Worm (Caenorhabditis elegans): ENCODE data around the gene F08G12.3.
A peak's percentile ranks its signal among the peaks of the same experiment; 100 is the strongest.

The F08G12.3 gene

DNA sequence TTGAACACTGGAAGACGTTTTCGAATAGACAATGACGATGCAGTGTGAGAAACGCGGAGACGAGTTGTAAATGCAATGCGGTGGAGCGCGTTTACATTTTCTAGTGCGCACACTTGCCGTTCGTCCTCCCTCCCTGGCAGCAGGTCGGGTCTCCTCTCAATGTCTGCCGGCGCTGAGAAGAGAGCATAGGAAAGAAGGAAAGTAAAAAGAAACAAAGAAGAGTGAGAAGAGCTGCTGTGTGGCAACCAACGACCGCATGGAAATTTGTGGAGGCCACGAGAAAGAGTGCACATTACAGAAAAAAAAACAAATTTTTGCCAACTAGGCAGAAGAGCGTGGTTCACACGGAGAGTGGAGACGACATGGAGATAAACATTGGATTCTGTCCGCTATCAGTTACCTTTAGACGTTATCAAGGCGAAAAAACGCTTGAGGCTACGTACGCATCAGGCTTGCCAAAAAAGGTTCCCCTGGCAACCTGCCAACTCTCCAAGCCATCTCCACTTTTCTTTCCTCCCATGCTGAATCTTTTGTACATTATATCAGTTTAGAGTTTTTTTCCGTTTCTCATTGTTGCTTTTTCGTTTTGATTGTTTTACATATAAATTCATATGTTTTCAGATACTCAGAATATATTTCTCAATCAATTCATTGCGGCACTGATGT lies at the start of gene F08G12.3, which contains the start of gene snrp-40.1:
TSS of gene F08G12.3 (plus strand) at position 616 of the 666 bp plus-strand sequence.
TSS of gene snrp-40.1 (minus strand) at position 143 of the 666 bp plus-strand sequence.
- TF ChIP-seq sptf-1 (tag; optimal IDR thresholded peaks at IDR 0.05), result peak; percentile 66
- TF ChIP-seq nhr-2 (tag; optimal IDR thresholded peaks at IDR 0.05), result no peak
- TF ChIP-seq mep-1 (tag; optimal IDR thresholded peaks at IDR 0.05), result peak; percentile 35
- TF ChIP-seq nhr-12 (tag; optimal IDR thresholded peaks at IDR 0.05), result no peak
- TF ChIP-seq ceh-39 (tag; optimal IDR thresholded peaks at IDR 0.05), result no peak
- no peak for TF ChIP-seq bed-3 (GFP tag; optimal IDR thresholded peaks at IDR 0.05)
- peak; percentile 48 for TF ChIP-seq lsy-2 (tag; optimal IDR thresholded peaks at IDR 0.05)
- no peak for TF ChIP-seq flh-1 (GFP tag; optimal IDR thresholded peaks at IDR 0.05)
- TF ChIP-seq pha-4 (tag; optimal IDR thresholded peaks at IDR 0.05), result peak; percentile 52
- TF ChIP-seq elt-3 (tag; optimal IDR thresholded peaks at IDR 0.05), result no peak
- peak; percentile 73 for TF ChIP-seq hlh-1 (tag; optimal IDR thresholded peaks at IDR 0.05)
- TF ChIP-seq cnd-1 (tag; optimal IDR thresholded peaks at IDR 0.05), result peak; percentile 29
- TF ChIP-seq blmp-1 (tag; optimal IDR thresholded peaks at IDR 0.05), result no peak
- TF ChIP-seq mls-2 (tag; optimal IDR thresholded peaks at IDR 0.05), result peak; percentile 48
- TF ChIP-seq drap-1 (GFP tag; optimal IDR thresholded peaks at IDR 0.05), result peak; percentile 56
- no peak for TF ChIP-seq ceh-83 (GFP tag; optimal IDR thresholded peaks at IDR 0.05)
- no peak for TF ChIP-seq zip-8 (tag; optimal IDR thresholded peaks at IDR 0.05)
- TF ChIP-seq sem-2 (GFP tag; optimal IDR thresholded peaks at IDR 0.05), result no peak
- TF ChIP-seq ztf-11 (tag; optimal IDR thresholded peaks at IDR 0.05), result peak; percentile 49
- peak; percentile 15 for TF ChIP-seq unc-120 (tag; optimal IDR thresholded peaks at IDR 0.05; ENCODE audit: poor library complexity, severe bottlenecking)
- peak; percentile 72 for TF ChIP-seq M03D4.4 (tag; optimal IDR thresholded peaks at IDR 0.05)
- no peak for TF ChIP-seq snpc-4 (tag; optimal IDR thresholded peaks at IDR 0.05)
- peak; percentile 13 for TF ChIP-seq unc-62 (GFP tag; optimal IDR thresholded peaks at IDR 0.05)
- TF ChIP-seq nhr-76 (tag; optimal IDR thresholded peaks at IDR 0.05), result no peak
- no peak for TF ChIP-seq tbx-8 (GFP tag; optimal IDR thresholded peaks at IDR 0.05)
- TF ChIP-seq ces-1 (GFP tag; optimal IDR thresholded peaks at IDR 0.05), result peak; percentile 46
- peak; percentile 15 for TF ChIP-seq unc-39 (tag; optimal IDR thresholded peaks at IDR 0.05)
- TF ChIP-seq mab-5 (tag; optimal IDR thresholded peaks at IDR 0.05), result no peak
- no peak for TF ChIP-seq nhr-28 (tag; optimal IDR thresholded peaks at IDR 0.05)
- no peak for TF ChIP-seq ham-2 (GFP tag; optimal IDR thresholded peaks at IDR 0.05)
- no peak for TF ChIP-seq ceh-43 (GFP tag; optimal IDR thresholded peaks at IDR 0.05)
- TF ChIP-seq lin-32 (GFP tag; optimal IDR thresholded peaks at IDR 0.05), result no peak
- no peak for TF ChIP-seq lin-13 (tag; optimal IDR thresholded peaks at IDR 0.05)
- TF ChIP-seq elt-1 (tag; optimal IDR thresholded peaks at IDR 0.05; ENCODE audit: borderline replicate concordance, insufficient read depth), result no peak
- no peak for TF ChIP-seq nhr-237 (tag; optimal IDR thresholded peaks at IDR 0.05)

ce11 chrX:11250983-11251382 lies 49.1 kb upstream of the F08G12.3 start:
- no peak for TF ChIP-seq mls-2 (tag; optimal IDR thresholded peaks at IDR 0.05)
- TF ChIP-seq cnd-1 (tag; optimal IDR thresholded peaks at IDR 0.05), result no peak
- no peak for TF ChIP-seq elt-1 (tag; optimal IDR thresholded peaks at IDR 0.05; ENCODE audit: borderline replicate concordance, insufficient read depth)
- TF ChIP-seq lin-32 (GFP tag; optimal IDR thresholded peaks at IDR 0.05), result no peak
- no peak for TF ChIP-seq unc-120 (tag; optimal IDR thresholded peaks at IDR 0.05; ENCODE audit: poor library complexity, severe bottlenecking)
- no peak for TF ChIP-seq nhr-237 (tag; optimal IDR thresholded peaks at IDR 0.05)
- TF ChIP-seq mep-1 (tag; optimal IDR thresholded peaks at IDR 0.05), result no peak
- TF ChIP-seq snpc-4 (tag; optimal IDR thresholded peaks at IDR 0.05), result no peak
- no peak for TF ChIP-seq mab-5 (tag; optimal IDR thresholded peaks at IDR 0.05)
- TF ChIP-seq ceh-83 (GFP tag; optimal IDR thresholded peaks at IDR 0.05), result no peak
- TF ChIP-seq pha-4 (tag; optimal IDR thresholded peaks at IDR 0.05), result no peak
- no peak for TF ChIP-seq ceh-43 (GFP tag; optimal IDR thresholded peaks at IDR 0.05)
- TF ChIP-seq blmp-1 (tag; optimal IDR thresholded peaks at IDR 0.05), result no peak
- no peak for TF ChIP-seq unc-39 (tag; optimal IDR thresholded peaks at IDR 0.05)
- TF ChIP-seq flh-1 (GFP tag; optimal IDR thresholded peaks at IDR 0.05), result no peak
- TF ChIP-seq ceh-39 (tag; optimal IDR thresholded peaks at IDR 0.05), result no peak
- TF ChIP-seq unc-62 (GFP tag; optimal IDR thresholded peaks at IDR 0.05), result no peak
- TF ChIP-seq sptf-1 (tag; optimal IDR thresholded peaks at IDR 0.05), result no peak
- TF ChIP-seq nhr-28 (tag; optimal IDR thresholded peaks at IDR 0.05), result no peak

- no peak for TF ChIP-seq M03D4.4 (tag; optimal IDR thresholded peaks at IDR 0.05)
- no peak for TF ChIP-seq cnd-1 (tag; optimal IDR thresholded peaks at IDR 0.05)
- no peak for TF ChIP-seq ham-2 (GFP tag; optimal IDR thresholded peaks at IDR 0.05)
- no peak for TF ChIP-seq mab-5 (tag; optimal IDR thresholded peaks at IDR 0.05)
- no peak for TF ChIP-seq mep-1 (tag; optimal IDR thresholded peaks at IDR 0.05)
- no peak for TF ChIP-seq sptf-1 (tag; optimal IDR thresholded peaks at IDR 0.05)
- no peak for TF ChIP-seq tbx-8 (GFP tag; optimal IDR thresholded peaks at IDR 0.05)
- TF ChIP-seq elt-3 (tag; optimal IDR thresholded peaks at IDR 0.05), result no peak
- TF ChIP-seq sem-2 (GFP tag; optimal IDR thresholded peaks at IDR 0.05), result no peak
- TF ChIP-seq ztf-11 (tag; optimal IDR thresholded peaks at IDR 0.05), result no peak
- no peak for TF ChIP-seq nhr-2 (tag; optimal IDR thresholded peaks at IDR 0.05)
- TF ChIP-seq unc-39 (tag; optimal IDR thresholded peaks at IDR 0.05), result no peak
- TF ChIP-seq unc-62 (GFP tag; optimal IDR thresholded peaks at IDR 0.05), result no peak
- TF ChIP-seq lsy-2 (tag; optimal IDR thresholded peaks at IDR 0.05), result no peak
- TF ChIP-seq blmp-1 (tag; optimal IDR thresholded peaks at IDR 0.05), result no peak
Observed at ce11 chrX:11251928-11252327, 48.1 kb upstream of the F08G12.3 start.
